Fruit fly (Drosophila melanogaster): ENCODE results near the gene CG34268.
A peak's percentile ranks its signal among the peaks of the same experiment; 100 is the strongest.

The CG34268 gene

DNA sequence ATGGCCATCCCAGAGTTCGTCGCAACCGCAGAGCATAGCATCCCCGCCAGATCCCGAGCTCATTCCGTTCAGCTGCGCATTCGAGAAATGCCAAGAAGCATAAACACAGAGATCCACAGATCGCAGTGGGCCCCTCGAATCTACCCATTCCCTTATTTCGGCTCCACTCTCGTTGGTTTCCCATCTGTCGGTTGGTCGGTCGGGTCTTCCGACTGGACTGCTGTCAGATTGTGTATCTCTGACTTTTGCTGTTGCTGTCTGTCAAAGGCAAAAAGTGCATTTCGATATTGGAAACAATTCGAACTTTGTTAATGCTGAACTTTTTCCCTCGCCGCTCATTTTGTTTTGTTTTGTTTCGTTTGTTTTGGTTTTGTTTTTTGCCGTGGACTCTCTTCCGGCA is 29.6 kb upstream of the CG34268 start:
- TF ChIP-seq pan (optimal IDR thresholded peaks at IDR 0.05) (no peak), Dfd (GFP tag; optimal IDR thresholded peaks at IDR 0.05) (no peak), sv (GFP tag; optimal IDR thresholded peaks at IDR 0.05) (no peak), psq (GFP tag; optimal IDR thresholded peaks at IDR 0.05) (no peak)

DNA sequence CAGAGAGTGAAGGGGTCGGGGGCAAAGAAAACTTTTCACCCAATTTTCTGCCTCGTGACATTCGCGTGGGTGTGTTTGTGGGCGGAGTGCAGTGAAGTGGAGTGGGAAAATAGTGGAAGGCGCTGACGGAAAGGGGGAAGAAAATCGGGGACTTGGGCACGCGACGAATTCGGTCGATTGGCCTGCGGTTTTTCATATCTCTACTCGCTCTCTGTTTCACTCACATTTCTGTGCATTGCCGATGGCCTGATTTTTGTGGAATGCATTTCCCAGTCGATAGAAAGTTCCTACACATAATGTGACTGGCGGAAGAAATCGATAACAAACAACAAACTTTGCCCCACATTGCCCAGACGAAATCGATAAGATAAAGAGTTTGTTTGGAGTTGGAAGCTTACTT is 27.7 kb upstream of the CG34268 start:
- TF ChIP-seq Dif (GFP tag; optimal IDR thresholded peaks at IDR 0.05; ENCODE audit: partially characterized antibody): no peak
- TF ChIP-seq Hr78 (GFP tag; optimal IDR thresholded peaks at IDR 0.05): no peak
- TF ChIP-seq psq (GFP tag; optimal IDR thresholded peaks at IDR 0.05): no peak
- TF ChIP-seq usp (GFP tag; optimal IDR thresholded peaks at IDR 0.05): no peak
- no peak for TF ChIP-seq tai (GFP tag; optimal IDR thresholded peaks at IDR 0.05)
- no peak for TF ChIP-seq br (GFP tag; optimal IDR thresholded peaks at IDR 0.05)

DNA sequence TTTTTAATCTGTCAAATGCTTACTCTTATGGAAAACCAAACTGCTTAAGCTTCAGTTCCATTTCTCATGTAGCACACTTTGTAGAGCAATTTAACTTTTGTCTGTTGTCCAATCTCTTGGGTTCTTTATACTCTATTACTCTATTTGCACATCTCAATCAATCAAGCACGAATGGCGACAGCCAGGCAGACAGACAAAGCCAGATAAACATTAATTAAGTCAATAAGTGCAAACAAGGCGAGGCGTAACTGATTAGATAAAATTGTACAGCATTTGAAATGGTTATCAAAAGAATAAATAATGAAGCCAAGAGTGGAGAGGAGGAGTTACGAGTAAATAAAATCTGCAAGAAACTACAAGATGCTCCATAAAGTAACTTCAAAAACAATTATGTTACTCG is 16.9 kb upstream of the CG34268 start:
- TF ChIP-seq fru (GFP tag; optimal IDR thresholded peaks at IDR 0.05) (no peak), Sp1 (GFP tag; optimal IDR thresholded peaks at IDR 0.05) (no peak), Hnf4 (GFP tag; optimal IDR thresholded peaks at IDR 0.05) (no peak), usp (GFP tag; optimal IDR thresholded peaks at IDR 0.05) (no peak), OdsH (GFP tag; optimal IDR thresholded peaks at IDR 0.05) (no peak), HLH106 (tag; optimal IDR thresholded peaks at IDR 0.05) (no peak), foxo (GFP tag; optimal IDR thresholded peaks at IDR 0.05) (no peak), Vsx2 (GFP tag; optimal IDR thresholded peaks at IDR 0.05; ENCODE audit: partially characterized antibody) (no peak), tai (GFP tag; optimal IDR thresholded peaks at IDR 0.05) (no peak), psq (GFP tag; optimal IDR thresholded peaks at IDR 0.05) (no peak), sage (GFP tag; optimal IDR thresholded peaks at IDR 0.05) (no peak), dsf (GFP tag; optimal IDR thresholded peaks at IDR 0.05; ENCODE audit: borderline replicate concordance) (no peak)

DNA sequence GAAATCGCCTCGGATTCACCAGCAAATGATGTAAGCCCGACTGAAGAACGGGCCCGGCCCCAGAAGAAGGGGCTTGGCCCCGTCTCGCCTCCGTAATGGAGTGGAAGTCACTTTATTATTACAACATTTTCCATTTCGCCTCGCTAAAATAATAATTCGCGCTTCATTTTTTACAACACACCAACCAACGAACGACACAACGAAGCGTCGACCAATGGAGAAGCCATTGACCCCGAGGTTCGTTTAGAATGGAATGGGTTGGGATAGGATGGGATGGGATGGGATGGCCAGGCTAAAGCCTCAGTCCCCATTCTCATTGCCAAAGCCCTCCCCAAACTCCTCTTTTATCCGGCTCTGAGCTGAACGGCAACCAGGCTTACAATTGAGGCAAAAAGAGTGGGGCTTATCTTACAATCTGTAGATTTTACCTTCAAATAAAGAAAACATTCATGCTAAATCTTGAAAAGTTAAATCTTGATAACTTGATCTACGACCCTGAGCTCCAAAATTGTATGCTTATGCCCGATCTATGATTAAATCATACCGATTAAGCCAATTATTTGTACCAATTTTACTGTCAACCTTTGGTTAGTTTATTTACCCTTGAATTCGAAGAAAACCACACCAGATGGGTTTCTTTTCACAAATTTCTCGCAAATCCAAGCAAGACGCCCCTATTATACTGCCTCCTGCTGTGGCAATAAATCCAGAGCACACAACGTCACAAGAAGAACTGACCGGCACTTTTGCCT is 16.0 kb upstream of the CG34268 start:
- TF ChIP-seq brk (GFP tag; optimal IDR thresholded peaks at IDR 0.05): no peak
- peak; percentile 5 for TF ChIP-seq psq (GFP tag; optimal IDR thresholded peaks at IDR 0.05)
- peak; percentile 3 for TF ChIP-seq dmrt93B (GFP tag; optimal IDR thresholded peaks at IDR 0.05)
- peak; percentile 44 for TF ChIP-seq woc (GFP tag; optimal IDR thresholded peaks at IDR 0.05)
- peak; percentile 20 for TF ChIP-seq fru (GFP tag; optimal IDR thresholded peaks at IDR 0.05)
- no peak for TF ChIP-seq Sp1 (GFP tag; optimal IDR thresholded peaks at IDR 0.05)

DNA sequence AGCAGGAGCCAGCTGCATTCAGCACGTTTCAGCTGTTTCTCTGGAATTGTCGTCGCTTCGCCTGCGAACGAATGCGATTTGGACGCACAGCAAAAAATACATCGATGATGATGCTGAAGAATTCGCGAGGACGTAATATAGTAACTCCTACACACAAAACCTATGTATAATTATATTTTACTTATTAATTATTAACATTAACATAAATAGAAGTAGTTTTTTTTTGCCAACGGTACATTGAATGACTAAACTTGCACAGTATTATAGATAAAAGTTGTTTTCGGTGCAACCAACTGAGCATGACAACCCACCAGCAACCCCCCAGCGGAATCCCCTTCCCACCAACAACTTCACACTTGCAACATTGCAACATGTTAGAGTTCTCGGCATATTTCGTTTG is 15.4 kb upstream of the CG34268 start:
- TF ChIP-seq CG9705 (GFP tag; optimal IDR thresholded peaks at IDR 0.05) (no peak), jim (GFP tag; optimal IDR thresholded peaks at IDR 0.05) (no peak), sage (GFP tag; optimal IDR thresholded peaks at IDR 0.05) (no peak), h (GFP tag; optimal IDR thresholded peaks at IDR 0.05) (no peak), Jra (GFP tag; optimal IDR thresholded peaks at IDR 0.05) (no peak), Dif (GFP tag; optimal IDR thresholded peaks at IDR 0.05; ENCODE audit: partially characterized antibody) (no peak), woc (GFP tag; optimal IDR thresholded peaks at IDR 0.05) (no peak), Hnf4 (GFP tag; optimal IDR thresholded peaks at IDR 0.05) (no peak), Rel (GFP tag; optimal IDR thresholded peaks at IDR 0.05) (no peak), Rel (tag; optimal IDR thresholded peaks at IDR 0.05) (no peak)

DNA sequence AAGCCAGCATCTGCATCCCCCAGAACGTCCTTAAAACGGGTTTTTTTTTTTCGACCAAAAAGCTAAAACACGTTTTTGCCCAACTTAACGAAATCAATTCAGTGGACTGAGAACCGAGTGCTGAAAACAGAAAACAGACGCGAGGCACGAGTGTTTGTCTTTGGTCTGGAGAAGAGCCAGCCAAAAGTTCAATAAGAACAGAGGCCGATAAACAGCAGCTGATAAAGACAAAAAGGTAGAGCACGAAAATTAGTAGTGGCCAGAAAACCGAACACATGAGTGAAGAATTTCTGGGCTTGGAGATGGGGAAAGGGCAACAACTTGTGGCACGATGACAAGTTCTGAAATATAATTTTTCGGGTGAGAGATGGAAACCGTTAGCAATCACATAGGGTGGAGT is 12.6 kb upstream of the CG34268 start:
- TF ChIP-seq brk (GFP tag; optimal IDR thresholded peaks at IDR 0.05): no peak
- peak; percentile 85 for TF ChIP-seq psq (GFP tag; optimal IDR thresholded peaks at IDR 0.05)
- no peak for TF ChIP-seq br (GFP tag; optimal IDR thresholded peaks at IDR 0.05)
- TF ChIP-seq h (GFP tag; optimal IDR thresholded peaks at IDR 0.05): no peak
- TF ChIP-seq Rel (GFP tag; optimal IDR thresholded peaks at IDR 0.05): no peak
- no peak for TF ChIP-seq Rel (tag; optimal IDR thresholded peaks at IDR 0.05)
- TF ChIP-seq CrebA (GFP tag; optimal IDR thresholded peaks at IDR 0.05; ENCODE audit: borderline replicate concordance): peak; percentile 26

Data from whole organism, wandering third instar larva.